Worm (Caenorhabditis elegans) whole organism, late embryonic: ENCODE results near the gene Y54G2A.19.
"Not testable (repeated sequence)": the region's sequence is repeated elsewhere in the genome, so short reads cannot be mapped to it uniquely, and the experiment has no call there.

Source experiments
- C38D4.7 ChIP-seq: fragments of 200-800 bp; sonication (Bioruptor generic); optimal IDR thresholded peaks from 2 replicates; lab custom pipeline; 2018; ENCODE audit warnings: mild to moderate bottlenecking, missing genetic modification characterization, moderate library complexity, missing compliant biosample characterization
- T23F11.4 ChIP-seq: fragments of 200-800 bp; sonication (Bioruptor generic); optimal IDR thresholded peaks from 2 replicates; lab custom pipeline; 2018; ENCODE audit warnings: mild to moderate bottlenecking, missing genetic modification characterization, missing compliant biosample characterization
- Y22D7AL.16 ChIP-seq: sonication (generic microtip); optimal IDR thresholded peaks from 2 replicates; lab custom pipeline; 2016; ENCODE audit warnings: missing genetic modification characterization, missing compliant biosample characterization
- ceh-14 ChIP-seq: sonication (generic microtip); optimal IDR thresholded peaks from 2 replicates; lab custom pipeline; 2016; ENCODE audit warnings: missing genotype, missing genetic modification characterization, missing compliant biosample characterization
- ceh-22 ChIP-seq: sonication (generic microtip); optimal IDR thresholded peaks from 2 replicates; lab custom pipeline; 2017; ENCODE audit warnings: missing biosample characterization, missing genetic modification characterization
- ceh-24 ChIP-seq: sonication (generic microtip); optimal IDR thresholded peaks from 2 replicates; lab custom pipeline; 2016; ENCODE audit warnings: mild to moderate bottlenecking, missing genetic modification characterization, missing compliant biosample characterization
- ceh-31 ChIP-seq: sonication (generic microtip); optimal IDR thresholded peaks from 2 replicates; lab custom pipeline; 2016; ENCODE audit warnings: missing genetic modification characterization, missing compliant biosample characterization
- ceh-45 ChIP-seq: fragments of 200-800 bp; sonication (Bioruptor generic); IDR thresholded peaks from 2 replicates; pipeline ENCODE4 v1.3.6; 2022; ENCODE audit warnings: missing genetic modification reagents, missing genetic modification characterization, missing compliant biosample characterization
- ceh-48 ChIP-seq: sonication (generic microtip); optimal IDR thresholded peaks from 2 replicates; lab custom pipeline; 2016; ENCODE audit warnings: missing genetic modification characterization, inconsistent platforms, missing compliant biosample characterization
- ceh-6 ChIP-seq: fragments of 200-800 bp; sonication (Bioruptor generic); optimal IDR thresholded peaks from 2 replicates; lab custom pipeline; 2018; ENCODE audit warnings: mild to moderate bottlenecking, missing genetic modification characterization, missing compliant biosample characterization
- ceh-9 ChIP-seq: sonication (generic microtip); optimal IDR thresholded peaks from 2 replicates; lab custom pipeline; 2016; ENCODE audit warnings: mild to moderate bottlenecking, missing genetic modification characterization, inconsistent platforms, missing compliant biosample characterization
- dmd-4 ChIP-seq: sonication (generic microtip); optimal IDR thresholded peaks from 2 replicates; lab custom pipeline; 2016; ENCODE audit warnings: borderline replicate concordance, missing genetic modification characterization, missing compliant biosample characterization
- dve-1 ChIP-seq: sonication (generic microtip); optimal IDR thresholded peaks from 2 replicates; lab custom pipeline; 2017; ENCODE audit warnings: antibody characterized with exemption, mild to moderate bottlenecking, missing genetic modification characterization, missing compliant biosample characterization
- fkh-10 ChIP-seq: fragments of 150-350 bp; optimal IDR thresholded peaks from 2 replicates; lab custom pipeline; 2014; ENCODE audit warnings: missing biosample characterization, missing genetic modification reagents, missing genetic modification characterization
- fkh-6 ChIP-seq: sonication (generic microtip); optimal IDR thresholded peaks from 2 replicates; lab custom pipeline; 2016; ENCODE audit warnings: missing genetic modification characterization, missing compliant biosample characterization
- gmeb-2 ChIP-seq: sonication (generic microtip); optimal IDR thresholded peaks from 2 replicates; lab custom pipeline; 2016; ENCODE audit warnings: missing genetic modification characterization, inconsistent platforms, missing compliant biosample characterization
- hlh-15 ChIP-seq: sonication (generic microtip); optimal IDR thresholded peaks from 2 replicates; lab custom pipeline; 2016; ENCODE audit warnings: missing genetic modification characterization, missing compliant biosample characterization
- hlh-6 ChIP-seq: sonication (generic microtip); optimal IDR thresholded peaks from 2 replicates; lab custom pipeline; 2016; ENCODE audit warnings: missing genotype, missing genetic modification characterization, missing compliant biosample characterization
- madf-2 ChIP-seq: sonication (generic microtip); optimal IDR thresholded peaks from 2 replicates; lab custom pipeline; 2017; ENCODE audit warnings: missing genetic modification characterization, missing compliant biosample characterization
- mec-3 ChIP-seq: sonication (generic microtip); optimal IDR thresholded peaks from 2 replicates; lab custom pipeline; 2016; ENCODE audit warnings: borderline replicate concordance, missing genetic modification characterization, missing compliant biosample characterization
- nhr-232 ChIP-seq: sonication (generic microtip); optimal IDR thresholded peaks from 2 replicates; lab custom pipeline; 2016; ENCODE audit warnings: missing genetic modification characterization, missing compliant biosample characterization
- pag-3 ChIP-seq: sonication (generic microtip); optimal IDR thresholded peaks from 2 replicates; lab custom pipeline; 2016; ENCODE audit warnings: missing compliant biosample characterization, missing genetic modification characterization, borderline replicate concordance
- pat-9 ChIP-seq: fragments of 200-800 bp; sonication (Bioruptor generic); optimal IDR thresholded peaks from 2 replicates; lab custom pipeline; 2018; ENCODE audit warnings: mild to moderate bottlenecking, missing genetic modification characterization, moderate library complexity, missing compliant biosample characterization
- pha-2 ChIP-seq: sonication (generic microtip); optimal IDR thresholded peaks from 2 replicates; lab custom pipeline; 2017; ENCODE audit warnings: mild to moderate bottlenecking, missing genetic modification characterization, missing compliant biosample characterization
- pqm-1 ChIP-seq: sonication (generic microtip); optimal IDR thresholded peaks from 2 replicates; lab custom pipeline; 2016; ENCODE audit warnings: missing genetic modification characterization, missing compliant biosample characterization
- ref-2 ChIP-seq: sonication (generic microtip); optimal IDR thresholded peaks from 2 replicates; lab custom pipeline; 2016; ENCODE audit warnings: missing genetic modification characterization, missing compliant biosample characterization
- rnt-1 ChIP-seq: sonication (generic microtip); optimal IDR thresholded peaks from 2 replicates; lab custom pipeline; 2016; ENCODE audit warnings: missing genetic modification characterization, missing compliant biosample characterization
- sdc-2 ChIP-seq: sonication (generic microtip); optimal IDR thresholded peaks from 2 replicates; lab custom pipeline; 2016; ENCODE audit warnings: missing genotype, missing genetic modification characterization, missing compliant biosample characterization
- sox-2 ChIP-seq: fragments of 200-800 bp; sonication (Bioruptor generic); IDR thresholded peaks from 2 replicates; pipeline ENCODE4 v1.3.6; 2022; ENCODE audit warnings: missing genetic modification reagents, missing genetic modification characterization, missing compliant biosample characterization
- syd-9 ChIP-seq: sonication (generic microtip); optimal IDR thresholded peaks from 2 replicates; lab custom pipeline; 2016; ENCODE audit warnings: mild to moderate bottlenecking, missing genetic modification characterization, moderate library complexity, missing compliant biosample characterization
- tbx-2 ChIP-seq: sonication (generic microtip); optimal IDR thresholded peaks from 2 replicates; lab custom pipeline; 2016; ENCODE audit warnings: missing genetic modification characterization, missing compliant biosample characterization
- unc-42 ChIP-seq: sonication (generic microtip); optimal IDR thresholded peaks from 2 replicates; lab custom pipeline; 2016; ENCODE audit warnings: missing genotype, missing genetic modification characterization, missing compliant biosample characterization
- unc-86 ChIP-seq: sonication (generic microtip); optimal IDR thresholded peaks from 2 replicates; lab custom pipeline; 2016; ENCODE audit warnings: missing genetic modification characterization, missing compliant biosample characterization
- ztf-16 ChIP-seq: sonication (generic microtip); optimal IDR thresholded peaks from 2 replicates; lab custom pipeline; 2017; ENCODE audit warnings: missing genetic modification characterization, missing compliant biosample characterization

Y54G2A.19 gene

DNA sequence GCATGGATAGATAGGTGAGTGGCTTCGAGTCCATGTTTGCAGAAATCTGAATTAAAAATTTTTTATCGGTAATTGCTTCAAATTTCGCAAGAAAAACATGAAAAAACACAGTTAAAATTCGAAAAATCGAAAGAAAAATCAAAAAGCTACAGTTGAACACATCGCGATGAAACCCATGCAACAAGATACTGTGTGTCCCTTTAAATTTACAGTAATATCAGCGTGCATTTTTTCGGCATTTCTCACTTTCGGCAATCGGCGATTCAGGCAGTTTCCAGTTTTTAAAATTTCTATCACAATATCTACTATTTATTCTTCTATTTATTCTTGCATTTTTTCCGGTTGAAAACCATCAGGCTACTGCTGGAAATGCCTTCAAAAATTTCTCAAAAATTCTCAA lies 27.7 kb upstream of the Y54G2A.19 start, which contains the start of gene fbxc-45:
Gene fbxc-45 (minus strand): TSS at position 48 of the 400 bp plus-strand sequence.
- TF ChIP-seq ref-2 (tag; lab: Kevin White, UChicago) (no peak), fkh-10 (GFP tag; lab: Kevin White, UChicago) (no peak), fkh-6 (tag; lab: Kevin White, UChicago) (no peak), unc-42 (tag; lab: Kevin White, UChicago) (no peak), syd-9 (no peak), T23F11.4 (GFP tag; lab: Kevin White, UChicago) (no peak), C38D4.7 (GFP tag; lab: Kevin White, UChicago) (no peak), ceh-9 (tag; lab: Kevin White, UChicago) (no peak), pat-9 (tag; lab: Kevin White, UChicago) (no peak), unc-86 (no peak), dmd-4 (no peak), tbx-2 (tag; lab: Kevin White, UChicago) (no peak), mec-3 (tag; lab: Kevin White, UChicago) (no peak), pag-3 (tag; lab: Kevin White, UChicago) (no peak), ceh-24 (tag; lab: Kevin White, UChicago) (no peak), sox-2 (GFP tag; lab: Robert Waterston, UW) (no peak), gmeb-2 (tag; lab: Kevin White, UChicago) (no peak), sdc-2 (tag; lab: Kevin White, UChicago) (no peak), pha-2 (tag; lab: Kevin White, UChicago) (no peak), madf-2 (no peak)
- TF ChIP-seq, all 69 proteins: peak for 0

ce11 chrIV:2917729-2918128 lies 23.2 kb upstream of the Y54G2A.19 start, which contains the start of gene Y54G2A.50:
Gene Y54G2A.50 (plus strand): TSS chrIV:2918029.
- not testable (repeated sequence) for TF ChIP-seq rnt-1, ceh-24, ceh-31 (tag; lab: Kevin White, UChicago)
- TF ChIP-seq, all 69 proteins: peak for 0; not testable (repeated sequence) for 69

DNA sequence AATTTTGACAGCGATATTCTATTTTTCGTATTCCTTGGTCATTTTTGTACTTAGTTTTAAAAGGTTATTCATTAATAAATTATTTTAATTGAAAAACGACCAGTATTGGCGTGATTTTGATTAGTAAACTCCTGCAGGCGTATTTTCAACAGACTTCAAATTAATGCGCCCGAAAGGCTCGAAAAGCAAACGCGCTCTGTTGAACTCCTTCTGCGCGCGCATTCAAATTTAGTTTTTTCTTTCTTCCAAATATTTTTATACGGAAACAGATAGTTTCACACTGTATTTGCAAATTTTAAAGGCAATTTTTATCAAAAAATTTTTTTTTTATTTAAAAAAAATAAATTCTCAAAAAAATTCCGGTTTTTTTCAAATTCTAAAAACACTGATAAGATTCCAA lies 21.5 kb upstream of the Y54G2A.19 start:
- TF ChIP-seq ceh-48 (tag; lab: Kevin White, UChicago) (no peak), ceh-24 (tag; lab: Kevin White, UChicago) (no peak), ceh-14 (no peak), hlh-15 (no peak), nhr-232 (no peak), ceh-45 (GFP tag; lab: Robert Waterston, UW) (no peak), ztf-16 (tag; lab: Kevin White, UChicago) (no peak)

ce11 chrIV:2914545-2914944 lies 20.0 kb upstream of the Y54G2A.19 start:
- TF ChIP-seq hlh-6 (tag; lab: Kevin White, UChicago) = no peak
- no peak for TF ChIP-seq pqm-1
- no peak for TF ChIP-seq unc-86
- TF ChIP-seq mec-3 (tag; lab: Kevin White, UChicago) = no peak
- TF ChIP-seq Y22D7AL.16 (tag; lab: Kevin White, UChicago) = no peak
- no peak for TF ChIP-seq dve-1 (tag; lab: Kevin White, UChicago)

DNA sequence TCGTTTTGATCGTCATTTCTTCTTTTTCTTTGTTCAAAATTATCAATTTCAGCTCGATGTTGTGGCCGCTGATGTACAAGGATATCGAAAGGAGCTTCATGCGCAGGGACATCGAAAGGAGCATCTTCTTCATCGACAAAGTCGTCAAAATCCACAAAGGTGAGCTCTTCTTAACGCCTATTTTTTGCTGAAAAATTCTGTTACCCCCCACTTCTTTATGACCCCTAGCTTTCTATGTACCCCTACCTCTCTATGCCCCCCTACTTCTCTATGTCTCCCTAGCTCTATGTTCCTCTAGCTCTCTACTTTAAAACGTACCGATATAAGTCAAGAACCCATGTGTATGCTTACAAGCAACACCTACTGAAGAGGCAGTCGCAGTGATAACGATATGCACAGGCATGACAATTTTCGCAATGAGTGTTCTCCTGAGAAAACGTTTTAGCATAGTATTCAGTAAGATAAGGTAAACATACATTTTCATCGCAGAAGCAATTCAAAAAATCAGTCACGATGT lies 3.2 kb upstream of the Y54G2A.19 start, which contains the start of gene Y54G2A.36:
Gene Y54G2A.36 (plus strand): TSS at position 51 of the 517 bp plus-strand sequence.
- no peak for TF ChIP-seq ref-2 (tag; lab: Kevin White, UChicago)
- no peak for TF ChIP-seq ceh-48 (tag; lab: Kevin White, UChicago)
- TF ChIP-seq ceh-6 (GFP tag; lab: Kevin White, UChicago) = no peak
- TF ChIP-seq ceh-22 (tag; lab: Kevin White, UChicago) = no peak
- no peak for TF ChIP-seq dve-1 (tag; lab: Kevin White, UChicago)
